Fruit fly (Drosophila melanogaster): ENCODE results near the gene Cyp9f3.

Gene Cyp9f3

DNA sequence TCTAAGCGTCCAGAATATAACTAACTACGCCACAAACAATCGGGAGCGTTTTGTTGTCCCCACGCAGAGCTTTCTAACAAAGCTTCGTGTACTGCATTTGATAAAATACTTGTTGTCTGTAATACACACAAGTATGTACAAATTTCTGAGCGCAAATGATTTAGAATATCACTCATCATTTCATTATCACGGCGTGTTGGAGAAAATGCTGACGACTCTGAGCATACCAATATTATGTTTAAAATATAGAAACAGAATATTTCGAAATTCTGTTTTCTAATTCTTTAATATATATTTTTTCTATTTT, 7.2 kb upstream of the Cyp9f3 start, which contains the start of gene Cyp9f2:
Gene Cyp9f2 (minus strand): TSS at position 101 of the 307 bp plus-strand sequence.
- TF ChIP-seq usp (GFP tag; optimal IDR thresholded peaks at IDR 0.05) = no peak
- no peak for TF ChIP-seq Dll (optimal IDR thresholded peaks at IDR 0.05)
- no peak for TF ChIP-seq psq (optimal IDR thresholded peaks at IDR 0.05)
- TF ChIP-seq CG8478 (optimal IDR thresholded peaks at IDR 0.05) = no peak
- TF ChIP-seq pan (optimal IDR thresholded peaks at IDR 0.05) = no peak
- TF ChIP-seq EcR (GFP tag; optimal IDR thresholded peaks at IDR 0.05) = no peak

DNA sequence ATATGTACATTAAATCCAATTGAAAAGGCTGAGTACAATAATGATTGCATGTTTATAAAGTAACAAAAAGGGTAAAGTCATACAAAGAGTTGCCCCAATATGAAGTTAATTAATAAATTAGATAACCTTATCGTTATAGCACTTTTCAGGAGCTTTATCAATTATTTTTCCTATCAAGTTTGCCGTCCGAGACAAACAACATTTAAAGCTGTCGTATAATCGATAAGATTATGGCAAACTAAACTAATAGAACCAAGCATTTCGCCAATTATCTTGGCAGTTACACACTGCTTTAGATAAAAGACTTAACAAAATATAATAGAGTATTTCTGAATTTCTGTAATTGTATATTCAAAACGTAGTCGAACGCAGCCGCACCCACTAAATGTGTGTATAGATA, 6.4 kb upstream of the Cyp9f3 start:
- no peak for TF ChIP-seq pan (optimal IDR thresholded peaks at IDR 0.05)
- no peak for TF ChIP-seq psq (optimal IDR thresholded peaks at IDR 0.05)
- TF ChIP-seq Dll (optimal IDR thresholded peaks at IDR 0.05) = no peak
- TF ChIP-seq CG8478 (optimal IDR thresholded peaks at IDR 0.05) = no peak
- TF ChIP-seq usp (GFP tag; optimal IDR thresholded peaks at IDR 0.05) = no peak
- TF ChIP-seq EcR (GFP tag; optimal IDR thresholded peaks at IDR 0.05) = no peak

DNA sequence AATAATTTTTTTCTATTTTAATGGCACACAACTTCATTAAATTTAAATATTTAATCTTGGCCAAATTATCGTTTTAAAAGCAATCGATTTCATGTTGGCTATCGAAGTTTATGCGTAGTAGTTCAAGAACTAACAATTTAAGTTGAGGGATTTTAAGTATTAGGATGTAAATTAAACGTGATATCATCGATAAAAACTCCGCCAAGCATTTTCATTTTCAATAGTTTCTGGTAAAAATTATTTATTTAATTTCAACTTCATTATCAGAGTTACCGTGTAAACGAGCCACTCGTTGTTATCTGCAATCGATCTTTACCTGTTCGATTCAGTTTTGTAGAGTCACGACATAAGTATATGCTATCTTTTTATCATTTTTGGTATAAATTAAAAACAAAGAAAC, 4.2 kb upstream of the Cyp9f3 start:
- TF ChIP-seq usp (GFP tag; optimal IDR thresholded peaks at IDR 0.05) (no peak), CG8478 (optimal IDR thresholded peaks at IDR 0.05) (no peak), psq (optimal IDR thresholded peaks at IDR 0.05) (no peak), pan (optimal IDR thresholded peaks at IDR 0.05) (no peak), EcR (GFP tag; optimal IDR thresholded peaks at IDR 0.05) (no peak), Dll (optimal IDR thresholded peaks at IDR 0.05) (no peak)

DNA sequence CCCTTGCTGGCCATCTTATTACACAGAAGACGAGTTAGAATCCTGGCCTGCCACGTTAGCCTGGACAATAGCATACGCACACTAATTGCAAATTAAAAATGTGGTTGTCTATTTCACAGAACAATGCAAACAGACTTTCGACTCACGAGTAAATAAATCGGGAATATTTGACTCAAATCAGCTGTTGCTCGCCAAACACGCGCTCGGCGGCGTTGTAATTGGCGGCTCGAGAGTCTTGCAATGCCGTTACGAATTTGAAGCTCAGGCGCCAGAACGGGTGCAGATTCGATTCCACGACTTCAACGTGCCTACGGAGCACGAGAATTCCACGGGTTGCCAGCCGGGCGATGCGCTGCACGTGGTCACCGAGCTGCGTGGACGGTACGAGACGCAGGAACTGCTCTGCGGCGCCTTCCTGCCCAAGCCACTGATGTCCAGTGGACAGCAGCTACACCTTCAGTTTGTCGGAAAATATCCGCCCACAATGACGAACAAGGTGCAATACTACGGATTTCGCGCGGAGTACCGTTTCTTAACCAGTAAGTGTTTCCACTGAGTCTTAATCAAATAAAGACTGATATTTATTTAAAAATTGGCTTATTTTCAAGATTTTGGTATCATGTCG, 3.1 kb upstream of the Cyp9f3 start, which contains the start of gene DNAlig3:
Gene DNAlig3 (minus strand): TSS at position 168 of the 625 bp plus-strand sequence.
- TF ChIP-seq Dll (optimal IDR thresholded peaks at IDR 0.05) = no peak
- TF ChIP-seq CG8478 (optimal IDR thresholded peaks at IDR 0.05) = no peak
- TF ChIP-seq pan (optimal IDR thresholded peaks at IDR 0.05) = no peak
- no peak for TF ChIP-seq psq (optimal IDR thresholded peaks at IDR 0.05)
- no peak for TF ChIP-seq usp (GFP tag; optimal IDR thresholded peaks at IDR 0.05)
- no peak for TF ChIP-seq EcR (GFP tag; optimal IDR thresholded peaks at IDR 0.05)

DNA sequence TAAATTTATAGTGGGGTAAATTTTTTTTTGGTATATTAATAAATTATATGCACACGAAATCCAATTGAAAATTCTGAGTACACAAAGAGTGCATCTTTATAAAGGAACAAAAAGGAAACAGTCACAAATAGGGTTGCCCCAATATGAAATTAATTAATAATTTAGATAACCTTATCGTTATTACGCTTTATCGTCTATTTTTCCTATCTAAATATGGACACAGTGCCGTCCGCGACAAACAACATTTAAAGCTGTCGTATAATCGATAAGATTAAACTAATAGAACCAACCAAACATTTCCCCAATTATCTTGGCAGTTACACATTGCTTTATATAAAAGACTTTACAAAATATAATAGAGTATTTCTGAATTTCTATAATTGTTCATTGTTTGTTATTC, 675 bp downstream of the Cyp9f3 start:
- TF ChIP-seq pan (optimal IDR thresholded peaks at IDR 0.05) = no peak
- no peak for TF ChIP-seq EcR (GFP tag; optimal IDR thresholded peaks at IDR 0.05)

DNA sequence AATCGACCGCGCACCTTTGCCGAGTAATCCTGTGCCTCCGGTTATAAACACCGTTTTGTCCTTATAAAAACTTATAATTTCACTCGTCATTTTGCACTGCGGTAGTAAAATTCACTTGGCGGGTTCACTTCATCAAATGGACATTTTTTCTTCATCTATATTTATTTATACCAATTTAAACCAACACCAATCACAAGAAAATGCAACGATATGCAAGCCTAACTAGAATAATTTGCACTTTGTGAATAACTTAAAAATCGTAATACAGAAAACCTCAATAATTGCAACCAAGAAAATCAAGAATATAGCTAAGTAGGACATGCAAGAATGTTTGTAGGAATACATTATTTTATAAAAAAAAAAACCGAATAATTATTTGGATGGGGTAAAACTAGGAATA, 2.8 kb downstream of the Cyp9f3 start, which contains the start of the genes CG10096 and CG10097:
Gene CG10096 (minus strand): TSS at position 101 of the 400 bp plus-strand sequence.
Gene CG10097 (minus strand): TSS at position 101 of the 400 bp plus-strand sequence.
- TF ChIP-seq usp (GFP tag; optimal IDR thresholded peaks at IDR 0.05) = no peak
- no peak for TF ChIP-seq EcR (GFP tag; optimal IDR thresholded peaks at IDR 0.05)
- TF ChIP-seq pan (optimal IDR thresholded peaks at IDR 0.05) = no peak
- TF ChIP-seq psq (optimal IDR thresholded peaks at IDR 0.05) = no peak
- TF ChIP-seq CG8478 (optimal IDR thresholded peaks at IDR 0.05) = no peak
- TF ChIP-seq Dll (optimal IDR thresholded peaks at IDR 0.05) = no peak

DNA sequence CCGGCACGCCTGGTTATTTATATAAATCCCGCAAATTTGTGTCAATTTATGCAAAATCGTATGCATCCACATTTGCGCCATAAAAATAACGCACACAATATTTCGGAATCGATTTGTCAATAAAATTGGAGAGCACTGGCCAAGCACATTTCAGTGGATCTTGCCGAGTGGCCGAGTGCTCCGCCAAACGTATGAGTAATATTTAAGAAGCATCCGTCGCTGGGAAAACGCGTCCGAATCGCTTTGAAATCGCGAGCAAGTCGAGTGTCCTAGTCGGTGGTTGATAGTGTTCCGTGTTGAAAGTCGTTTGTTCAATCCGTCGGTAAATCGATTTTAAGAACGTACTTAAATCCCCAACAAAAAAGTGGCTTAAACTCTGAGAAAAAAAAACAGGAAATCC, 11.8 kb downstream of the Cyp9f3 start, which contains the start of gene CG33098:
Gene CG33098 (plus strand): TSS at position 224 of the 400 bp plus-strand sequence.
- no peak for TF ChIP-seq pan (optimal IDR thresholded peaks at IDR 0.05)

DNA sequence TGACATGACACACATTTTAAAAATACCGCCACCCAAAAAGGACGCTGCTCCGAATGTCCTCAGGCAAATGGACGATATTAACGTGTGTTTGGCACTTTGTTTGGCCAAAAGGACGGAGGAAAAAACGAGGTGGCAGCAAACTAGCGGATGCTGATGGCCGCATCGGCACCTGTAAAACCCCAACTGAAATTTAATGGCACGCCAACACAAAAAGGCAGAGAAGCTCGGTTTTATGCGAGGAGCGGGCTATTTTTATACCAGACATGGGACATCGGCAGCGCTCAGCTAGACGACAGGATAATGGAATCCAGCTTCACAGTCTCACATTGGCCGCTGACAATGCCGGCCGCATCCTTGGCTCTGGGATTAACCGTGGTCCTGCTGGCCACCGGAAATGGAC, 12.8 kb downstream of the Cyp9f3 start, which contains the start of gene Sol1:
Gene Sol1 (plus strand): TSS at position 301 of the 400 bp plus-strand sequence.
- TF ChIP-seq EcR (GFP tag; optimal IDR thresholded peaks at IDR 0.05) = no peak
- no peak for TF ChIP-seq pan (optimal IDR thresholded peaks at IDR 0.05)
- no peak for TF ChIP-seq CG8478 (optimal IDR thresholded peaks at IDR 0.05)
- TF ChIP-seq Dll (optimal IDR thresholded peaks at IDR 0.05) = no peak
- no peak for TF ChIP-seq usp (GFP tag; optimal IDR thresholded peaks at IDR 0.05)
- TF ChIP-seq psq (optimal IDR thresholded peaks at IDR 0.05) = no peak

DNA sequence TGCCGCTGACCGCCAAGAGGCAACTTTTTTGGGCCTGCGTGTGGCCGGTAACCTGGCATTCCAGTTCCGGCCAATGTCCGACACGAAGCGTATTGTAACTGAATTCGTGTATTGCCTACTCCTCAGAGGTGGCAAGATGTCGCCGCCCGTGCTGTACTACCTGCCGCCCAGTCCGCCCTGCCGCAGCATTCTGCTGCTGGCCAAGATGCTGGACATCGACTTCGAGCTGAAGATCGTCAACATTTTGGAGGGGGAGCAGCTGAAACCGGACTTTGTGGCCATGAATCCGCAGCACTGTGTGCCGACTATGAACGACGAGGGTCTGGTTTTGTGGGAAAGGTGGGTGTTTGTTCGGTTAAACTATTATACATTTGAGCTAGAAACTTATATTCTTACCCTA, 14.5 kb downstream of the Cyp9f3 start:
- TF ChIP-seq usp (GFP tag; optimal IDR thresholded peaks at IDR 0.05) (no peak), CG8478 (optimal IDR thresholded peaks at IDR 0.05) (no peak), psq (optimal IDR thresholded peaks at IDR 0.05) (no peak), pan (optimal IDR thresholded peaks at IDR 0.05) (no peak), EcR (GFP tag; optimal IDR thresholded peaks at IDR 0.05) (no peak)

DNA sequence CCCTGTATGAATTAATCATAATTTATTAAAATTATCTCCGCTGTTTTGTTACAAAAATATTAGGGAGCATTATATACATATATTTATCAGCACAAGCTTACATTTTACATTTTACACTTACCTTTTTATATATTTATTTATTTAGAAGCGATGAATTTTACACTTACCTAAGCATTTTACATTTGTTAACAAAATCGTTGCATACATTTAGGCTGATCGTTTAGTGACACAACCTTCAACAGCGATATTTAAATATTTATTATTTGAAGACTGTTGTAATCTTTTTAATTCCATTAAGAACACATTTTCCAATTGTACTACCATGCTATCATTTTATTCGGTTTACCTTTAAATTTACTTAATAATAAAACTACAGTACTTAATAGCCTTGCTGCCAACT, 14.9 kb downstream of the Cyp9f3 start:
- no peak for TF ChIP-seq EcR (GFP tag; optimal IDR thresholded peaks at IDR 0.05)
- no peak for TF ChIP-seq pan (optimal IDR thresholded peaks at IDR 0.05)
- TF ChIP-seq CG8478 (optimal IDR thresholded peaks at IDR 0.05) = no peak
- no peak for TF ChIP-seq psq (optimal IDR thresholded peaks at IDR 0.05)
- TF ChIP-seq Dll (optimal IDR thresholded peaks at IDR 0.05) = no peak
- no peak for TF ChIP-seq usp (GFP tag; optimal IDR thresholded peaks at IDR 0.05)

DNA sequence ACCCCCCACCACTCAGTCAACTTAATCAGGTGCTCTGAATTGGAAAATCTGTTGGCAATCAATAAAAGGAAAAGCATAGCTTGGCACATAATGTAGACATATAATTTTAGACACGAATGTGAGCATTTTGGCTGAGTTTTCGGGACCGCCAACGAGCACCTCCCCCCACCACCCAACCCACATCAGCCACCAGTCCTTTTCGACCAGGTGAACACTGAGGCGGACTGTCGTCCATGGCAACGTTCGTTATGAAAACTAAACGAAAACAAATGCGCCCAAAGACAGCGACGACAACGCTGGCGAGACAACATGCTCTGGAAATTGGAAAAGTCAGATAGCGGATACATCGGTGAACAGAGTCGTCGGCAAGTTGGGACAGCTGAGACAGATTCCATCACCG, 15.7 kb downstream of the Cyp9f3 start, which contains the start of gene GstD11:
Gene GstD11 (plus strand): TSS at position 301 of the 400 bp plus-strand sequence.
- no peak for TF ChIP-seq EcR (GFP tag; optimal IDR thresholded peaks at IDR 0.05)
- TF ChIP-seq CG8478 (optimal IDR thresholded peaks at IDR 0.05) = no peak
- TF ChIP-seq psq (optimal IDR thresholded peaks at IDR 0.05) = no peak
- TF ChIP-seq usp (GFP tag; optimal IDR thresholded peaks at IDR 0.05) = no peak
- TF ChIP-seq Dll (optimal IDR thresholded peaks at IDR 0.05) = no peak

DNA sequence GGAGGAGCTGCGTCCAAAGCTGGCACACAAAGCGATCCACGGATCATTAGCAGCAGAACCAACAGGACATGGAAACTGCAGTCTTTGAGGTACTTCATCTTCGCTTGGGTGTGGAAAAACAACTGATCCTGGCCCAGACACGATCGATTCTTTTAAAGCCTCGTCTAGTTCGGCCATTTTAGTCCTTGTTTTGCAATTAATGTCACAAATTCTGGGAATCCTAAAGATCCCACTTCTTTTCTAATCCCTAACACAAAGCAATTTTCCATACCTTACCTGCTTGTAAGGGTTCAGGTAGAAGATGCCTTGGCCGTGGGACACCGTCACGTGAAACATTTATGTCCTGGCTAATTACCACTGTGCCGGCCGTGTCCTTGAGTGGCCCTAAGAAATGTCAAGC, 16.2 kb downstream of the Cyp9f3 start, which contains the start of gene CG10035:
Gene CG10035 (minus strand): TSS at position 129 of the 400 bp plus-strand sequence.
- TF ChIP-seq psq (optimal IDR thresholded peaks at IDR 0.05) = no peak
- TF ChIP-seq usp (GFP tag; optimal IDR thresholded peaks at IDR 0.05) = no peak
- no peak for TF ChIP-seq Dll (optimal IDR thresholded peaks at IDR 0.05)
- TF ChIP-seq EcR (GFP tag; optimal IDR thresholded peaks at IDR 0.05) = no peak
- TF ChIP-seq CG8478 (optimal IDR thresholded peaks at IDR 0.05) = no peak
- TF ChIP-seq pan (optimal IDR thresholded peaks at IDR 0.05) = no peak

All from whole organism.